Worm (Caenorhabditis elegans) whole organism, L4/young adult: ENCODE measurements around the gene C44B7.7.

Experiments
- W03F9.2 ChIP-seq: fragments of 150-350 bp; optimal IDR thresholded peaks from 2 replicates; lab custom pipeline; 2014; ENCODE audit warnings: missing biosample characterization, missing genetic modification characterization
- him-1 ChIP-seq: sonication (generic microtip); optimal IDR thresholded peaks from 2 replicates; lab custom pipeline; 2016; ENCODE audit warnings: missing genotype, missing genetic modification reagents, missing genetic modification characterization, missing compliant biosample characterization

- no peak for TF ChIP-seq him-1
- TF ChIP-seq W03F9.2, result no peak
These were observed 48.4 kb upstream of the C44B7.7 start, which contains the start of gene flcn-1 for ce11 chrII:6928416-6928815.
